Worm (Caenorhabditis elegans): ENCODE measurements around the gene Y108G3AL.2.

The Y108G3AL.2 gene

DNA sequence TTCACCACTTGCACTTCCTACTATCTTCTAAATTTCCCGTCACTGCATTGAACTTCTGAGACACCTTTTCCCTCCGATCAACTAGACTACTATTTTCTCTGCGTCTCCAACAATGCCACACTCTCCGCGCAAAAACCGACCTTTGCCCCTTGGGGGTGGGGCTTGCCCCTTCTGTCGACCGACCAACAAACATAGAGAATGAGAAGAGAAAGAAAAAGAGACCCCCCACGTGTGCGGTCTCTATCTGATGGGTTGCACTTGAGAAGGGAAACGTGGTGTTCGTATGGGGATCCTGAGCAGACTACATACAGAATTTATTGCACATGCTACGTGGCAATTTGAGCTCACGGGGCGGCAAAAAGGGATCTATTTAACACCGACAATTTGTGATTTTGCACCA lies 11.6 kb upstream of the Y108G3AL.2 start:
- TF ChIP-seq mdl-1 (tag; optimal IDR thresholded peaks at IDR 0.05) = peak; percentile 82 to 91
- TF ChIP-seq ztf-11 (tag; optimal IDR thresholded peaks at IDR 0.05) = no peak
- peak; percentile 61 for TF ChIP-seq F13H6.1 (tag; optimal IDR thresholded peaks at IDR 0.05)
- no peak for TF ChIP-seq nhr-11 (tag; optimal IDR thresholded peaks at IDR 0.05)
- no peak for TF ChIP-seq elt-3 (tag; optimal IDR thresholded peaks at IDR 0.05)
- TF ChIP-seq nhr-21 (tag; optimal IDR thresholded peaks at IDR 0.05) = peak; percentile 49
- TF ChIP-seq blmp-1 (tag; optimal IDR thresholded peaks at IDR 0.05; ENCODE audit: insufficient read depth) = peak; percentile 19
- TF ChIP-seq sma-9 (GFP tag; optimal IDR thresholded peaks at IDR 0.05) = peak; percentile 84
- no peak for TF ChIP-seq sma-9 (tag; optimal IDR thresholded peaks at IDR 0.05)
- TF ChIP-seq mbf-1 (tag; optimal IDR thresholded peaks at IDR 0.05) = no peak
- TF ChIP-seq nhr-129 (tag; optimal IDR thresholded peaks at IDR 0.05) = peak; percentile 23
- TF ChIP-seq fos-1 (tag; optimal IDR thresholded peaks at IDR 0.05) = peak; percentile 73
- no peak for TF ChIP-seq lin-13 (GFP tag; optimal IDR thresholded peaks at IDR 0.05)
- TF ChIP-seq gmeb-1 (tag; optimal IDR thresholded peaks at IDR 0.05) = peak; percentile 44
- no peak for TF ChIP-seq ama-1 (optimal IDR thresholded peaks at IDR 0.05)
- TF ChIP-seq ztf-4 (tag; optimal IDR thresholded peaks at IDR 0.05) = no peak
- TF ChIP-seq C34F6.9 (tag; optimal IDR thresholded peaks at IDR 0.05) = no peak
- TF ChIP-seq snpc-4 (tag; optimal IDR thresholded peaks at IDR 0.05) = no peak
- TF ChIP-seq crh-2 (tag; optimal IDR thresholded peaks at IDR 0.05) = peak; percentile 44
- TF ChIP-seq nhr-25 (tag; optimal IDR thresholded peaks at IDR 0.05) = peak; percentile 25

DNA sequence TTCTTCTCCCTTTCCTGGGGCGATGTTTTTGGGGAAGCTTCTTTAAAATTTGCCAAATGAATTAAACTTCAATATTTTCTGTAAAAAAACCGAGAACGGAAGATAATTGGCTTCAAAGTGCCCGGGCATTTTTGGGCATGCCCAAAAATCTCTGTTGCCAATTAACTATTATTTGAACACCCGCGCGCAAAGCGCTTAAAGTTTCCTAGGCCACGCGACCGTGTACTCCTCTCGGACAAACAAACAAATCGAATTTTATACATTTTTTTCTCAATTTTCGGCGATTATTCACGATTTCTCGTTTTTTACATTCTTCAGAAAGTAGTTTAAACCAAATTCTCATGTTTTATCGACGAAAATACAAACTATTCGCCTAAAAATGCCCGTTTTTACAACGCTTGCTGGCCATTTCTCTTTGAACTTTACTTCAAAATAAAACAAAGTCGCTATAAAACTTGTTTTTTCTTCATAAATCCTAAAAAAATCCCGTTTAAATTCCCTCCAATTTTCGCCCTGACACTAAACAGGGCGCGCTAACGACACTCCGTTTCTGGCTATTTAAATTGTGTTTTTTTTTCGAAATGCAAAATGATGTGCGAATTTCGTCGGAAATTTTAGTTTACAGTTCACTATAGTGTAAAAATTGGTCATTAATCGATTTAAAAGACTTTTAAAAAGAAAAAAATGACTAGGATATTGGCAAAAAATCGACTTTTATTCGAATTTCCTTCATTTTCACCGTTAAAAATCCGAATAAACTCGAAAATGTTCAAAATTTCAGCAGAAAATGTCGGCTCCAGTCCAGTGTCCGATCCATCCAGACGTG lies 10.5 kb upstream of the Y108G3AL.2 start, which contains the start of gene ttb-1:
Gene ttb-1 (plus strand): TSS at position 776 of the 826 bp plus-strand sequence.
- TF ChIP-seq crh-2 (tag; optimal IDR thresholded peaks at IDR 0.05) (peak; percentile 40), mbf-1 (tag; optimal IDR thresholded peaks at IDR 0.05) (no peak), nhr-77 (tag; optimal IDR thresholded peaks at IDR 0.05) (no peak), unc-55 (GFP tag; optimal IDR thresholded peaks at IDR 0.05) (peak; percentile 66), snpc-4 (tag; optimal IDR thresholded peaks at IDR 0.05) (peak; percentile 32), gmeb-1 (tag; optimal IDR thresholded peaks at IDR 0.05) (peak; percentile 94), dmd-4 (tag; optimal IDR thresholded peaks at IDR 0.05) (no peak), zag-1 (tag; optimal IDR thresholded peaks at IDR 0.05) (no peak), sma-3 (GFP tag; optimal IDR thresholded peaks at IDR 0.05) (peak; percentile 28), lin-13 (GFP tag; optimal IDR thresholded peaks at IDR 0.05) (peak; percentile 26), C34F6.9 (tag; optimal IDR thresholded peaks at IDR 0.05) (peak; percentile 67), mab-5 (tag; optimal IDR thresholded peaks at IDR 0.05) (no peak), F13H6.1 (tag; optimal IDR thresholded peaks at IDR 0.05) (peak; percentile 6), nhr-129 (tag; optimal IDR thresholded peaks at IDR 0.05) (peak; percentile 37), blmp-1 (tag; optimal IDR thresholded peaks at IDR 0.05; ENCODE audit: insufficient read depth) (no peak), egl-27 (tag; optimal IDR thresholded peaks at IDR 0.05) (peak; percentile 7), lsy-2 (tag; optimal IDR thresholded peaks at IDR 0.05) (peak in 1 of 2 experiments; percentile 76)

DNA sequence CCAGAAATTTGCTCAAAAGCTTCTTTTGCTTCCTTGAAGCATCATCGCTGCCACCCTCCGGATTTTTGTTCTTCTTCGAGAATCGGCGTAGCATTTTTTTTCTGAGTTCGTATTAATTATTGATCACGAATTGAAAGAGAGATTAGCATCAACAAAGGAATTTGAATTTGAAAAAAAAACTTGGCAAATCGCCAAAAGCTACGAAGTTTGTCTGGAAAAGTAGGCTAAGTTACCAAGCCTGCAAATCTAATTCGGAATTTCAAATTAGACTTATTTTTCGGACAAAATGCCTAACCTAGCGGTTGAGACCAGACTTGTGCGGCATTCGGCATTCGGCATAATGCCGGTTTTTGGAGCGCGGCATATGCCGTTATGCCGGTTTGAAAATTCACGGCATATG lies 5.3 kb downstream of the Y108G3AL.2 start, which contains the start of gene cfap-36:
Gene cfap-36 (minus strand): TSS at position 101 of the 400 bp plus-strand sequence.
- TF ChIP-seq crh-2 (tag; optimal IDR thresholded peaks at IDR 0.05) (no peak), dmd-4 (tag; optimal IDR thresholded peaks at IDR 0.05) (no peak), blmp-1 (tag; optimal IDR thresholded peaks at IDR 0.05; ENCODE audit: insufficient read depth) (no peak), ztf-1 (GFP tag; conservative IDR thresholded peaks at IDR 0.05) (no peak), unc-39 (tag; optimal IDR thresholded peaks at IDR 0.05) (no peak), ama-1 (optimal IDR thresholded peaks at IDR 0.05) (no peak), mbf-1 (tag; optimal IDR thresholded peaks at IDR 0.05) (no peak), mab-5 (tag; optimal IDR thresholded peaks at IDR 0.05) (no peak), nhr-11 (tag; optimal IDR thresholded peaks at IDR 0.05) (no peak)

DNA sequence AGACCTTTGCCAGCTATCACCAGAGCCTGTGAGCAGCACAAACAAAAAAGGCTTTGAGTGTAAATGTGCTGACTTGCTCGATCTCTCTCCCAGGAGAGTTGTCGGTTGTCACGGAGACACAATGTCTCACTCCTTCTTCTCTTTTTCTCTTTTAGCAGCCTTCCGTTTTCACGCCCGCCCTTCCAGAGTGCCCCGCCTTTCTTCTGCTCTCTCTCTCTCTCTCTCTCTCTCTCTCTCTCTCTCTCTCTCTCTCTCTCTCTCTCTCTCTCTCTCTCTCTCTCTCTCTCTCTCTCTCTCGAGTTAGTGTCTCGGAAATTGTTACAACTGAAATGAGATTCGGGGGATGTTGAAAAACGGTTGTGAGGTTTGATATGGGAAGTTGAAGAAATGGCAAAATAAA lies 6.7 kb downstream of the Y108G3AL.2 start:
- TF ChIP-seq ztf-4 (tag; optimal IDR thresholded peaks at IDR 0.05) = no peak
- no peak for TF ChIP-seq nhr-6 (tag; optimal IDR thresholded peaks at IDR 0.05)
- no peak for TF ChIP-seq ztf-1 (GFP tag; conservative IDR thresholded peaks at IDR 0.05)
- no peak for TF ChIP-seq ama-1 (optimal IDR thresholded peaks at IDR 0.05)
- no peak for TF ChIP-seq aly-2 (tag; optimal IDR thresholded peaks at IDR 0.05)
- TF ChIP-seq sma-3 (GFP tag; optimal IDR thresholded peaks at IDR 0.05) = no peak
- TF ChIP-seq sma-9 (GFP tag; optimal IDR thresholded peaks at IDR 0.05) = no peak
- TF ChIP-seq sma-9 (tag; optimal IDR thresholded peaks at IDR 0.05) = no peak
- TF ChIP-seq ceh-82 (tag; optimal IDR thresholded peaks at IDR 0.05) = no peak
- TF ChIP-seq ZK546.5 (tag; optimal IDR thresholded peaks at IDR 0.05) = no peak
- no peak for TF ChIP-seq unc-39 (tag; optimal IDR thresholded peaks at IDR 0.05)
- TF ChIP-seq mbf-1 (tag; optimal IDR thresholded peaks at IDR 0.05) = no peak
- no peak for TF ChIP-seq lin-13 (GFP tag; optimal IDR thresholded peaks at IDR 0.05)
- no peak for TF ChIP-seq snpc-4 (tag; optimal IDR thresholded peaks at IDR 0.05)
- no peak for TF ChIP-seq mab-5 (tag; optimal IDR thresholded peaks at IDR 0.05)

All from whole organism, L2 larva.